Worm (Caenorhabditis elegans) whole organism, L1 larva: ENCODE data around the gene T10B5.7.

Experiments
- C04F5.9 ChIP-seq: sonication (generic microtip); optimal IDR thresholded peaks from 2 replicates; lab custom pipeline; 2016; ENCODE audit warnings: missing genetic modification characterization, missing compliant biosample characterization
- aha-1 ChIP-seq: fragments of 150-350 bp; optimal IDR thresholded peaks from 2 replicates; lab custom pipeline; 2014; ENCODE audit warnings: missing biosample characterization, missing genetic modification characterization
- alr-1 ChIP-seq: fragments of 200-800 bp; sonication (Bioruptor generic); optimal IDR thresholded peaks from 2 replicates; lab custom pipeline; 2018; ENCODE audit warnings: borderline replicate concordance, mild to moderate bottlenecking, missing genetic modification characterization, missing compliant biosample characterization
- ama-1 ChIP-seq: fragments of 150-350 bp; optimal IDR thresholded peaks from 2 replicates; lab custom pipeline; 2014
- blmp-1 ChIP-seq: fragments of 150-350 bp; optimal IDR thresholded peaks from 2 replicates; lab custom pipeline; 2014; ENCODE audit warnings: missing biosample characterization, missing genetic modification characterization
- ceh-8 ChIP-seq: fragments of 200-800 bp; sonication (Bioruptor generic); optimal IDR thresholded peaks from 2 replicates; lab custom pipeline; 2018; ENCODE audit warnings: mild to moderate bottlenecking, missing genetic modification characterization, moderate library complexity, missing compliant biosample characterization
- ces-1 ChIP-seq: fragments of 150-350 bp; optimal IDR thresholded peaks from 2 replicates; lab custom pipeline; 2014; ENCODE audit warnings: missing biosample characterization, missing genetic modification reagents, missing genetic modification characterization
- dpl-1 ChIP-seq, 3 experiments: fragments of 150-350 bp in 2 of 3; sonication (generic microtip) in 1 of 3; optimal IDR thresholded peaks; 2 replicates each; lab custom pipeline; 2014 to 2017; ENCODE audit warnings: missing biosample characterization in 3 of 3, missing genetic modification characterization in 3 of 3, missing genetic modification reagents in 3 of 3
- dsc-1 ChIP-seq: sonication (generic microtip); optimal IDR thresholded peaks from 2 replicates; lab custom pipeline; 2016; ENCODE audit warnings: mild to moderate bottlenecking, missing genetic modification characterization, missing compliant biosample characterization
- egl-13 ChIP-seq: sonication (generic microtip); optimal IDR thresholded peaks from 2 replicates; lab custom pipeline; 2016; ENCODE audit warnings: missing genotype, missing genetic modification reagents, missing genetic modification characterization, missing compliant biosample characterization
- elt-3 ChIP-seq, 6 experiments: fragments of 150-350 bp in 1 of 6; sonication (generic microtip); optimal IDR thresholded peaks; 2 replicates each; lab custom pipeline; 2017 to 2018; ENCODE audit warnings: missing biosample characterization in 6 of 6, missing genetic modification characterization in 6 of 6, inconsistent platforms in 1 of 6
- fkh-10 ChIP-seq: sonication (generic microtip); optimal IDR thresholded peaks from 2 replicates; lab custom pipeline; 2017; ENCODE audit warnings: missing biosample characterization, missing genetic modification reagents, missing genetic modification characterization
- fkh-8 ChIP-seq: sonication (generic microtip); optimal IDR thresholded peaks from 2 replicates; lab custom pipeline; 2016; ENCODE audit warnings: mild to moderate bottlenecking, missing genetic modification characterization, missing compliant biosample characterization
- isw-1 ChIP-seq: fragments of 200-800 bp; sonication (Bioruptor generic); IDR thresholded peaks from 2 replicates; pipeline ENCODE4 v1.3.6; 2022; ENCODE audit warnings: missing genetic modification characterization, missing compliant biosample characterization
- lin-13 ChIP-seq: fragments of 150-350 bp; optimal IDR thresholded peaks from 2 replicates; lab custom pipeline; 2014; ENCODE audit warnings: missing biosample characterization, missing genetic modification reagents, missing genetic modification characterization
- lin-14 ChIP-seq: fragments of 200-800 bp; sonication (Bioruptor generic); optimal IDR thresholded peaks from 2 replicates; lab custom pipeline; 2018; ENCODE audit warnings: mild to moderate bottlenecking, missing genetic modification characterization, moderate library complexity, missing compliant biosample characterization
- lin-15B ChIP-seq: fragments of 150-350 bp; sonication (generic microtip); optimal IDR thresholded peaks from 3 replicates; lab custom pipeline; 2014; ENCODE audit warnings: missing biosample characterization, missing genetic modification characterization
- lir-3 ChIP-seq: sonication (generic microtip); optimal IDR thresholded peaks from 2 replicates; lab custom pipeline; 2016; ENCODE audit warnings: mild to moderate bottlenecking, missing genetic modification characterization, moderate library complexity, missing compliant biosample characterization; ENCODE audit not compliant: poor library complexity
- lsy-2 ChIP-seq, 2 experiments: fragments of 150-350 bp; optimal IDR thresholded peaks; 2 replicates each; lab custom pipeline; 2014; ENCODE audit warnings: missing biosample characterization in 2 of 2, missing genetic modification characterization in 2 of 2
- mab-9 ChIP-seq: fragments of 200-800 bp; sonication (Bioruptor generic); IDR thresholded peaks from 2 replicates; pipeline ENCODE4 v1.3.6; 2022; ENCODE audit warnings: missing genetic modification reagents, missing genetic modification characterization, missing compliant biosample characterization
- mdl-1 ChIP-seq, 2 experiments: fragments of 150-350 bp; optimal IDR thresholded peaks; 2 replicates each; lab custom pipeline; 2014 to 2017; ENCODE audit warnings: missing biosample characterization in 2 of 2, missing genetic modification characterization in 2 of 2, inconsistent platforms in 1 of 2
- mep-1 ChIP-seq: fragments of 150-350 bp; optimal IDR thresholded peaks from 2 replicates; lab custom pipeline; 2014; ENCODE audit warnings: missing biosample characterization, missing genetic modification characterization
- nhr-20 ChIP-seq: sonication (generic microtip); optimal IDR thresholded peaks from 2 replicates; lab custom pipeline; 2016; ENCODE audit warnings: mild to moderate bottlenecking, missing genetic modification characterization, missing compliant biosample characterization
- nhr-28 ChIP-seq: fragments of 150-350 bp; optimal IDR thresholded peaks from 2 replicates; lab custom pipeline; 2014; ENCODE audit warnings: missing biosample characterization, missing genetic modification characterization
- nhr-77 ChIP-seq: fragments of 150-350 bp; optimal IDR thresholded peaks from 2 replicates; lab custom pipeline; 2014; ENCODE audit warnings: missing biosample characterization, missing genetic modification characterization
- nhr-84 ChIP-seq: sonication (generic microtip); optimal IDR thresholded peaks from 2 replicates; lab custom pipeline; 2017; ENCODE audit warnings: missing biosample characterization, missing genetic modification characterization
- nhr-85 ChIP-seq: sonication (generic microtip); peaks from one replicate; lab custom pipeline; 2016; ENCODE audit warnings: missing genetic modification characterization, inconsistent platforms, missing compliant biosample characterization
- skn-1 ChIP-seq: fragments of 150-350 bp; optimal IDR thresholded peaks from 2 replicates; lab custom pipeline; 2014; ENCODE audit warnings: missing biosample characterization, missing genetic modification characterization
- snpc-4 ChIP-seq: fragments of 150-350 bp; optimal IDR thresholded peaks from 2 replicates; lab custom pipeline; 2014; ENCODE audit warnings: missing biosample characterization, missing genetic modification characterization
- snu-23 ChIP-seq: sonication (generic microtip); optimal IDR thresholded peaks from 2 replicates; lab custom pipeline; 2016; ENCODE audit warnings: missing genetic modification characterization, missing compliant biosample characterization
- sox-4 ChIP-seq: sonication (generic microtip); optimal IDR thresholded peaks from 2 replicates; lab custom pipeline; 2016; ENCODE audit warnings: missing genetic modification characterization, missing compliant biosample characterization
- swsn-7 ChIP-seq: sonication (generic microtip); optimal IDR thresholded peaks from 2 replicates; lab custom pipeline; 2016; ENCODE audit warnings: missing genetic modification characterization, missing compliant biosample characterization
- tlp-1 ChIP-seq: fragments of 150-350 bp; optimal IDR thresholded peaks from 2 replicates; lab custom pipeline; 2014; ENCODE audit warnings: missing biosample characterization, missing genetic modification characterization
- zip-4 ChIP-seq: fragments of 200-800 bp; sonication (Bioruptor generic); optimal IDR thresholded peaks from 2 replicates; lab custom pipeline; 2018; ENCODE audit warnings: mild to moderate bottlenecking, missing genetic modification characterization, moderate library complexity, missing compliant biosample characterization
- ztf-4 ChIP-seq: fragments of 150-350 bp; optimal IDR thresholded peaks from 2 replicates; lab custom pipeline; 2014; ENCODE audit warnings: missing biosample characterization, missing genetic modification characterization

T10B5.7 gene

DNA sequence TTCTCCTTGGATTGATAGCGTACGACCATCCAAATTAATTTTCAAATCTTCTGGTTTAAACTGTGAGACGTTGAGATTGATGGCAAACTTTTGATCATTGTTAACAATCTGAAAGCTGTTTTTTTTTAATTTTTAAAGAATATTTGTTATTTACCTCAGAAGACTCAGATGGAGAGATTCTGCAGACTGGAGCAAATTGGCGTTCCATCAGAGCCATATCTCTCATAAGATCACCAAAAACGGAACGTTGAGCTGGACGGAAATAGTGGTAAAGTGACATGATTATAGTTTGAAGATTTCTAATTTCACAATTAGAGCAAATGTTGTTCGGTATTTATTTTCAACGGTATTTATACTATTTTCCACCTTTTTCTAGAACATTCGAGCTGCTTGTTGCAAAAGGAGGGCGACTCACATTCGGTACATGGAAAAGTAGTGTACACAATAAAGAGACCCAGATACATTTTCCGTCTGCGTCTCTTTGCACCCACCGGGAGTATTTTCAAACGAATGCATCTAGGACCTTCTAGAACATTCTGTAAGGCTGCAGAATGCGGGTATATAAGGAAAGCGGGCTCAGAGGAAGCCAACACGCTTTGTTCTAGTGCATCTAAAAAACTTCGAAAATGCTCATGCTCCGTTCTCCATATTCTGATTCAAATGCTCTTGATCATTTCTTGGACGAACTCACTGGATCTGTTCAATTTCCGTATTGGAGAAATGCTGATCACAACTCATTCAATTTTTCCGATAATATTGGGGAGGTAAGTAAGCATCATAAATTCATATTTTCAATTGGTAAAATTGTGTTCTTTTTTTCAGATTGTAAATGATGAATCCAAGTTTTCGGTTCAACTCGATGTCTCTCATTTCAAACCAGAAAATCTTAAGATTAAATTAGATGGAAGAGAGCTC, 41.1 kb upstream of the T10B5.7 start, which contains the start of the genes hsp-16.2 and hsp-16.41 (continued):
- TF ChIP-seq nhr-20 (tag; lab: Kevin White, UChicago) (peak; percentile 73), aha-1 (peak; percentile 13), dsc-1 (tag; lab: Kevin White, UChicago) (peak; percentile 47), lsy-2 (tag; optimal IDR thresholded peaks at IDR 0.05; lab: Kevin White, UChicago) (peak in 1 of 2 experiments; percentile 39), lin-14 (GFP tag; lab: Kevin White, UChicago) (peak; percentile 94), fkh-8 (peak; percentile 92), skn-1 (peak; percentile 31), lin-13 (no peak), C04F5.9 (tag; lab: Kevin White, UChicago) (no peak), swsn-7 (tag; lab: Kevin White, UChicago) (peak; percentile 80), ama-1 (peak; percentile 88), snpc-4 (tag; lab: Kevin White, UChicago) (no peak), blmp-1 (peak; percentile 11), egl-13 (tag; lab: Kevin White, UChicago) (peak; percentile 82), dpl-1 (GFP tag; optimal IDR thresholded peaks at IDR 0.05; lab: Kevin White, UChicago) (peak in 2 of 3 experiments; percentile 30 to 50), elt-3 (tag; optimal IDR thresholded peaks at IDR 0.05; lab: Kevin White, UChicago) (peak in 1 of 6 experiments; percentile 2), fkh-10 (GFP tag; lab: Kevin White, UChicago) (no peak), nhr-28 (tag; lab: Kevin White, UChicago) (no peak), mdl-1 (tag; optimal IDR thresholded peaks at IDR 0.05; lab: Kevin White, UChicago) (peak in 1 of 2 experiments; percentile 52), snu-23 (GFP tag; lab: Kevin White, UChicago) (peak; percentile 80), sox-4 (tag; lab: Kevin White, UChicago) (peak; percentile 24), nhr-85 (tag; lab: Kevin White, UChicago) (peak; percentile 45), nhr-77 (no peak), isw-1 (GFP tag; lab: Robert Waterston, UW) (0 out of 2 replicates have a peak, but pooled peaks have one; percentile 20)

DNA sequence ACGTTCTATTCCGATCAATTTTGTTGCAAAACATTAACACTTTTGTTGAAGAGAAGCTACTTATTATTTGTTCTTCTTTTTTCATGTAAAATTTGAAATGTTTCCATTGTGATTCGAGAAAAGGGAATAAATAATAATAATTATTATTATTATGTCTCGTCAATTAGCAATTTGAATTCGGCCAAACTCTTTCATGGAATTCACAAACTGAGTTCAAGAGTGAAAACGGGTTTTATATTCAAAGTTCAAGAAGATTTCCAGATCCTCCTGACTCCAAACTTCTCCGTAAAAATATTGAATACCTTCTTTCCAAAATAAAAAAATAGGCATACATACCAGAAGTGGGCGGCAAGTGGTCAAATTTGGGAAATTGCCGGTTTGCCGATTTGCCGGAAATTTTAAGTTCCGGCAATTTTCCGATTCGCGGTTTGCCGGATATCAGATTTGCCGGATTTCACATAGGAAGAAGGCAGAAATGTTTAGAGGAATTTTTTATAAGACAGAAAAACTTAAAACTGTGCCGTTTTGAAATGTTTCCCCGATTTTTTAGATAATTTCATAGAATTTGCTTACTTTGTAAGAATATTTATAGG, 40.2 kb upstream of the T10B5.7 start:
- TF ChIP-seq mep-1 (tag; lab: Kevin White, UChicago) = peak; percentile 71
- no peak for TF ChIP-seq aha-1
- peak; percentile 63 for TF ChIP-seq skn-1
- no peak for TF ChIP-seq nhr-84 (tag; lab: Kevin White, UChicago)
- peak; percentile 45 for TF ChIP-seq nhr-85 (tag; lab: Kevin White, UChicago)

DNA sequence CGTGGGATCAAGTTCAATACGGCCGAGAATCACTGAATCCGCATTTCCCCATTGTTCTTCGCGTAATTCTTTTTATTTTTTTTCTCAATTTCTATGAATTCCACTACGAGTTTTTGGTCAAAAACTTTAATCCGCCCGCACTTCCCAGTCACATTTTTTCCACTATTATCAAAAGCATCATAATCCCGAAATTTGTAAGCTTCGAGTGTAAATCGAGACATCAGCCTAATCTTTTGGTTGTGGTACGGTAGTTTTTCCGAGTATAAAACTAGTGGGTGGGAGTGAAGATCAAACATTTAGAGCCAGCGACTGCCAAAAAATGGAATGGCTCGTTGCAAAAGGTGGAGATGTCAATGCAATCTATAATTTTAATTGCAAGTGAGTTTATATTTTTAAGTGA, 38.8 kb upstream of the T10B5.7 start, which contains the start of gene srt-42:
Gene srt-42, plus strand, starts transcription at position 301 of the 400 bp plus-strand sequence.
- no peak for TF ChIP-seq fkh-10 (GFP tag; lab: Kevin White, UChicago)
- no peak for TF ChIP-seq tlp-1 (tag; lab: Kevin White, UChicago)
- TF ChIP-seq lin-15B (tag; lab: Kevin White, UChicago) = no peak
- TF ChIP-seq zip-4 = no peak
- TF ChIP-seq lir-3 (tag; lab: Kevin White, UChicago) = no peak
- TF ChIP-seq ceh-8 = no peak
- no peak for TF ChIP-seq nhr-84 (tag; lab: Kevin White, UChicago)
- no peak for TF ChIP-seq ztf-4 (tag; lab: Kevin White, UChicago)
- TF ChIP-seq aha-1 = no peak
- no peak for TF ChIP-seq mab-9 (GFP tag; lab: Robert Waterston, UW)
- no peak for TF ChIP-seq lin-14 (GFP tag; lab: Kevin White, UChicago)
- TF ChIP-seq lsy-2 (tag; optimal IDR thresholded peaks at IDR 0.05; lab: Kevin White, UChicago) = no peak
- no peak for TF ChIP-seq alr-1
- TF ChIP-seq ces-1 (GFP tag; lab: Kevin White, UChicago) = no peak
- no peak for TF ChIP-seq mdl-1 (tag; optimal IDR thresholded peaks at IDR 0.05; lab: Kevin White, UChicago)
- no peak for TF ChIP-seq mep-1 (tag; lab: Kevin White, UChicago)
